Worm (Caenorhabditis elegans): ENCODE measurements around the gene xbx-3.

xbx-3 gene

DNA sequence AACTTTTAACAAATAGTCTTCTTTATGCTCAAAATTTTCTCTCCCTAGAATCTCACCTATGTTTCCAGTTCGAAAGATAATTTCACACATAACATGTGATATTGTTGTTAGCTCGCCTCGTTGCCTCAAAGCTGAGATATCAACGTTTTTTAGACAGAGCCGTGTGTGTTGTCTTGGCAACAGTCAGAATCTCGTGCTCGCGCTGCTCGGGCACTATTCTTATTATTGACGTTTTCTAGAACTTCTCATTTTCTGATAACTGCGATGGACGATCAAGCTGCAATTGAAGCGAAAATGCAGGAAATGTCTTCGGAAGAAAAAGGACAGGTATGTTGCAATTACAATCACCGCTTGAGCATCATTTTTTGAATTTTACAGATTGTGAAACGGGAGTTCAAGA, at the start of gene xbx-3:
Gene xbx-3 (plus strand): TSS at position 163 of the 400 bp plus-strand sequence.
- TF ChIP-seq unc-62 (GFP tag; optimal IDR thresholded peaks at IDR 0.05), result no peak

DNA sequence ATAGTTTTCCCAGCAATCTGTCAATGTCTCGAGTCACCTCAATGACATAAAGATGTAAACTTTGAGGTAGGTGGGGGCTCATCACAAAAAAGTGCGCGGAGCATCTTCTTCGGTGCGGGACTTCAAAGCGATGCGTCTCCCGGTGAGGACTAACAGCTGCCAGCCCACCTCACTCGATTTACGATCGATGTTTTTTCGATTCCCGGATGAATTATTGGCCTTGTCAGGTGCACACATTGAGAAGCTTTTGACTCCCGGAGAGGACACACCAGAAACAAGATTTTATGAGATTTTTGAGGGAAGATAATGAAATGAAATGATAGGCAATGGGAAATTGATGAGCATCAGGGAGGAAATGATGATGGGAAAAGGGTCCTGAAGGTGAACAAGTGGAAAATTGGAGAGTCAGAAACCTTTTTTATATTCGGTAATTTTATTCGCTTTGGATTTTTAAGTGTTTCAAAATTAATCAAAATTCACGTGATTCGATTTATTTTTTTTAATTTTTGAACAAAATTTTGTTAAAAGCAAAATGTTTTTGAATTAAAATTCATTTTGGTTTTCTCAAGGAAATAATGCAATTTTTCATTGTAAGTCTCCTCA, 48.8 kb upstream of the xbx-3 start, which contains the start of gene C05B5.12:
Gene C05B5.12 (plus strand): TSS at position 553 of the 603 bp plus-strand sequence.
- TF ChIP-seq unc-62 (GFP tag; optimal IDR thresholded peaks at IDR 0.05), result no peak

DNA sequence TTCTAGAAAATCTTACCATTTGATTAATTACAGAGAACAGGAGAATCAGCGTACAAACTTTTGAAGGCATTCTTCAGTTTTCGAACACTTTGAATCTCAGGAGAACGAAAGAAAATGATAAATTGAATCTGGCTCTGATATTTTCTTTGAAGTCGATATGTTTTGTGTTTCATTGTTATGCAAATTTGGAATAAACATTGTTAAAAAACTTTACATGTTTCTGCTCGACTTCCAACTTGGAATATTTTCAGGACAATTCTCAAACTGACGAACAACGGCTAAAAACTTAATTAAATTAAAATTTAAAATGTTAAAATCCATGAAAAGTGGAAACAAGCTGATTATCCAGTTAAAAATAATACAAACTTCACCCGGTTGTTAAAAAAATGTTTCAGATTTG, 47.4 kb upstream of the xbx-3 start, which contains the start of gene C05B5.1:
Gene C05B5.1 (minus strand): TSS at position 101 of the 400 bp plus-strand sequence.
- TF ChIP-seq unc-62 (GFP tag; optimal IDR thresholded peaks at IDR 0.05), result no peak

DNA sequence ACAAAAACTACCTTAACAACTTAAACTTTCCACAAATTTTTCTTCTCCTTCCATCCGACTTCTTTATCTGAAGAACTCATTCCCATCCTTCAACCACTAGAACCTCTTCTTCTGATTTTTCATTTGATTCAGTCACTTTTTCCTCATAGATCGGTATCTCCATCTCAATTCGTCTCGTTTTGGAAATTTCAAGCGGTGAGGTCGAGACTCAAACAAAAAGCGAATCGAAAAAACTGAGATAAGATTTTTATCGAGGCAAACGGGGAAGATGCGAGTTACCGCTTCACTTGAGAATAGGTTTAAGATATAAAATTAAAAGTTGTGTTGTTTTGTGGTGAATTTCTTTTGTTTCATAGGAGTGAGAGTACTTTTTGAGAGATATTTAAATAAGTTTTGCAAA, 44.4 kb upstream of the xbx-3 start:
- TF ChIP-seq unc-62 (GFP tag; optimal IDR thresholded peaks at IDR 0.05), result no peak

DNA sequence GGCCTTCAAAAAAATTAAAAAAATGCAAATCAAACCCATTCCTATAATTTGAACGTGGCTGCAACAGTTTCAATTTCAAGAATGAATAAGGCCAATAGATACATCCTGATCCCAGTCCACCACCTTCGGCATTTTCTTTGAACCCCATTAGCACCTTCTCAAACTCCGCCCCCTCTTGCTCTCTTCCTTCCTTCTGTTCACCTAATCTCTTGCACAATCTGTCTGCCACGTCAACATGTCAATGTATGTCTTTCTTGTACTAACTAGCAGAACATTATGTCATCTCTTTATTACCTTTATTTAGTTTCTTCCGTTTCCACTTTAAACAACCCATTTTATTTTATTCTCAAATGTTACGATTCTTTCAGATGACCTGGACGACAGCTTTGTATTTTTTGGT, 42.2 kb upstream of the xbx-3 start, which contains the start of gene C05B5.4:
Gene C05B5.4 (plus strand): TSS at position 351 of the 400 bp plus-strand sequence.
- TF ChIP-seq unc-62 (GFP tag; optimal IDR thresholded peaks at IDR 0.05), result no peak

DNA sequence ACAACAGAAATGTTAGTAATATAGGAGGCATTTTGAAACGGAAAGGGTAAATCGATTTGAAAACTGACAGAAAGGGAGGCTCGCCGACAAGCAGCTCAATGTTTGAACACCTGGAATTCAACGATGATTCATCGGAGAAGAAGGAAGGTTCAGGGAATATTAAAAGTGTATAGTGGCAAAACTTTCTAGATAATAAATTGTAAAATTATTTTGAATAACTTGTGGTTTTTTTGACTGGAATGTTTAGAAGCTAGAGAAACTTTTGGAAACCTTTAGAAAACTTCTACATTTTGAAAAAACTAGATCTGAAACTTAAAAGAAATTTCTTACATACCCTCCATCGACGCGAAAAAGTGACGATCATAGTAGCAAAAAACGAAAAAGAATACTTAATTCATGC, 37.9 kb upstream of the xbx-3 start, which contains the start of gene pqn-8:
Gene pqn-8 (minus strand): TSS at position 101 of the 400 bp plus-strand sequence.
- no peak for TF ChIP-seq unc-62 (GFP tag; optimal IDR thresholded peaks at IDR 0.05)

DNA sequence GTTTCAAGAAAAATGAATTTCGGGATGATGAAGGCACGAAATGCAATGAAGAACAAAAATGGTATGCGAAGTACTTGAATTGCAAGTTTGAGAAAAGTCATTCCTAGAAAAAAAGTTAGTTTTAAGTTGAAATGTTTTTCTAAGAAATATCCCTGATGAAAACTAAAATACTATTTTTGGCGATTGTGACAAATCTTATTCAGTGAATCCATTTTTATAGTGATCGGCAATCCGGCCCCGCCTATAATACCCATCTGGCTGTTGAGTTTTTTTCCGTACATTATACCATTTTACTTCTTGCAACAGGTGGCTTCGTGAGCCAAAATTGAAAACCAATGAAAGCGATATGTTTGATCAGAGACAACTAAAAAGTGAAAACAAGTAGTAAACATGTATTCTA, 36.5 kb upstream of the xbx-3 start, which contains the start of gene C05B5.17:
Gene C05B5.17 (minus strand): TSS at position 101 of the 400 bp plus-strand sequence.
- no peak for TF ChIP-seq unc-62 (GFP tag; optimal IDR thresholded peaks at IDR 0.05)

DNA sequence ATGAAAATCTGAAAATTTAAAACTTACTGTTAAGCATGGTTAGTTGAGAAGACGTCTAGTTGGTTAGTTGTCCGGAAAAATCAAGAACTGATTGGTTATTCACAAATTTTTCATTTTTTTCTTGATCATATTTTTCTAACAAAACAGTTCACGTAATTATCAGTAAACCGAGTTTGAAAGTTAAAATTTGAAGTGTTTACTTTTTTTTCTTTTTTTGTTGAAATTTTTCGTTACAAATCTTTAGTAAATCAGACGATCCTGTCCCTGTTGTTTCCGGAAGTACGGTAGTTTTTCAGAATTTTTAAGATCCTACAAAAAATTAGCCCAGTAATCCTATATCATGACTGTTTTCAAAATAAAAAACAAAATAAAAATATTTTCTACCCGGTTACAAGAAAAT, 35.3 kb upstream of the xbx-3 start, which contains the start of gene C05B5.2:
Gene C05B5.2 (minus strand): TSS at position 101 of the 400 bp plus-strand sequence.
- TF ChIP-seq unc-62 (GFP tag; optimal IDR thresholded peaks at IDR 0.05), result no peak

DNA sequence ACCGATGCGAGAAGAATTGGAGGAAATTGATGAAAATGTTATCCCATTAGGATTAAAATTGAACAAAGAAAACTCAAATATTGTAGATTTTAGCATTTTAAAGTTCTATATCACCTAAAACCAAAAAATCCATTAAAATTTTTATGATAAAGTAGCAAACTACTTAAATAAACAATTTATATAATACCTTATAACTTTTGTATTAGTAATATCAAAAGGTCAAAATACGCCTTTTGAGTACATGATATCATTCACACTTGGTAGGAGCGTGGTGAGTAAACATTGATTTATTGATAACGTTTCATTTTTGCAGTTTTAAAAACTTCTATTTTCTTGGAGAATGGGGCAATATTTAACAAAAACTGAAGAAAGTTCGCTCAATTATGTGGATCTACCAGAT, 34.7 kb upstream of the xbx-3 start, which contains the start of gene C05B5.5:
Gene C05B5.5 (plus strand): TSS at position 301 of the 400 bp plus-strand sequence.
- no peak for TF ChIP-seq unc-62 (GFP tag; optimal IDR thresholded peaks at IDR 0.05)

DNA sequence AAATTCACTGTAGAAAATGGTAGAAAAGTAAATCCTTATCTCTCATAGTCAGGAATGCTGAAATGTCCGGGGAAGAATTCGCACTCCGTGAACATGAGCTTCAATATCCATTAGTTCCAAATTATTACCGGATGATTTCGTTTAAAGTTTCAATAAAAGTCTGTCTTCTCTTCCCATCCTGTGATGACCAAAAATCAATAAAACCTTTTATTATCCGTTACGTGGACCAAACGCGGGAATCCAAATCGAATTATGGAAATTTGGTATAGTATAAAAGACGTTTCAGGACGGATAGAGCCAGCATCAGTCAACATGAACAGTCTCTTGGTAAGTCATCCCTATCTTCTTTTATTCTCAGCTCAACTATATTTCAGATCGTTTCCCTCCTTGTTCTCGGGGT, 31.5 kb upstream of the xbx-3 start, which contains the start of gene C05B5.11:
Gene C05B5.11 (plus strand): TSS at position 301 of the 400 bp plus-strand sequence.
- TF ChIP-seq unc-62 (GFP tag; optimal IDR thresholded peaks at IDR 0.05), result no peak

DNA sequence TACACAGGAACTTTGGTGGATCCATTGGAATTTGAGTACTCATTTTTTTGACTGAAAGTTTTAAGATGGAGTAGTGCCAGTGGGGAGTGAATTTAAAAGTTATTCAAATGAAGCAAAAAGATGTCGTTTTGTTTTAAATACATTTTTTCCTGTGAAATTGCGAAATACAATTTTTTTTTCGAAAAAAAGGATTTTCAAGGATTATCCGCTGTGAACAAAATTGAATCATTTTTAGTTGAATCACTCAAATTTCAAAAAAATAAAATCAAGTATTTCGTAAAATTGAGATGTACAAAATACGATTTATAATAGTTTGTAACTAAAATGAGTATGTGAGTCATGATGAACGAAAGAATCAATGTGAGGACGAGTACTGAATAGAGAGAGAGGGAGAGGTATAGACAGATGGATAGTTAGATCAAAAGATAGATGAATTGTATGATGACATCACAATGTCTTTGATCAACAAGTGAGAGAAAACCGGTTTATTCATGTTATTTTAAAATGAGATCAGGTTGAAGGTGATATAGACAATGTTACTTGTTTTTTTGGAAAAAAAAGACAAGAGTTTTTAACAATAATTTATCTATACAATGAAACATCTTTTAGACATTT, 28.9 kb upstream of the xbx-3 start, which contains the start of gene C05B5.8:
Gene C05B5.8 (minus strand): TSS at position 51 of the 615 bp plus-strand sequence.
- TF ChIP-seq unc-62 (GFP tag; optimal IDR thresholded peaks at IDR 0.05), result no peak

DNA sequence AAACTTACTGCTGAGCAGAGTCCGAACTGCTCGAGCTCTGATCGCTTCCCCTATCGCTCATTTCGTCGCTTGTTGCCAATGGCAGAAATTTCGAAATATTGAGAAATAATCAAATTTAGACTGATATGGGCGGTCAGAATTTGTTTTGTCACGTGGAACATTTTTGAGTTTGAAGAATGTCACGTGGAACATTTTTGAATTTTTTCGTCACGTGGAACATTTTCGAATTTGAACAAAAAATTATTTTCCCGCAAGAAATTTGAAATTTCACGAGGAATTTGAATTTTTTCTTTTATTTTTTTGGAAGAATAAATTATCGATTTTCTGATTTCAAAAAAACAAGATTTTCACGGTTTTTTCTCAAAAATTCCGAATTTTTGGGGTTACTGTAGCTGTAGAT, 25.6 kb upstream of the xbx-3 start, which contains the start of gene fbxa-155:
Gene fbxa-155 (minus strand): TSS at position 101 of the 400 bp plus-strand sequence.
- no peak for TF ChIP-seq unc-62 (GFP tag; optimal IDR thresholded peaks at IDR 0.05)

DNA sequence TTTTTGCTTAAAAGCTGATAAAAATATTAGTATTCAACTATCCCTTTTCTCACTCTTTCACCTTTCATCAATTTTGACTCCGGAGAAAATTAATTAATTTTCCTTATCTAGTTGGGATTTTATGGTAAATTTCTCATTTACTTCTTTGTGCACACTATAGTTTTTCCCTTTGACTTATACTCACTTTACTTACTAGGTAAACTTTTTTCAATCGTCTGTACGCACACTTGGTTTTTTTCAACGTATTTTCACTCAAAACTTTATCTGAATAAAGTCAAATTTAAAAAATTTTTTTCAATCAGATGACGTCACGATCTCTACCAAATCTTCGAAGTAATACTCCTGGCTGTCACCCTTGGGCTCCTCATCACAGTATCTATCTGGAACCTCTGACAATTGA, 23.6 kb upstream of the xbx-3 start, which contains the start of gene C05B5.16:
Gene C05B5.16 (plus strand): TSS at position 301 of the 400 bp plus-strand sequence.
- no peak for TF ChIP-seq unc-62 (GFP tag; optimal IDR thresholded peaks at IDR 0.05)

DNA sequence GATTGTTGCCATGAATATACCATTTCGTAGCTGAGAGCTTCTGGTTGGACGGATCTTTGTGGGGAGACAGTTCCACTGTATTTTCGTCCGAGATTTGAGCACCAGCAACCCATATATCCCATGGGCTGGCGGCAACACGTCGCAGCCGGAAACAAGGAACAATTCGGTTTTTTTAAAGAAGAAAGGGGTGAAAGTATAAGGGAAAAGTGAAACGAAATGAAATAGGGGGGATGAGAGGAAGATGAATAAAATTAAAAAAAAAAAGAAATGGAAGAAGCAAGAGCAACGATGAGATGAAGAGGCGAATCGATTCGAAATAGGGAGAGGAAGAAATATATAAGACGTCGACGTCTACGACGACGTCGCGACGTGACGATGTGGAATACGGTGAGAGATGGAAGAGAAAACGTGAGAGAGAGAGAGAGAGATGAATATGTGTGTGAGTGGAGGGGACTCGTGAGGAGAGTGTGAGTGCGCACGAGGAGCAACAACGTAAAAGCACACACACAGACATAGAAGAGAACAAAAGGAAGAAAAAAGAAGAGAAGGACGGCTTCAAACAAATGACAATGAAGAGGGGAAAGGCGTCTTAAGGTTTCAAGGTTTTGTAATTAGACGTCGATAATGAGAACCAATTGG, 19.2 kb upstream of the xbx-3 start, which contains the start of gene rgs-1:
Gene rgs-1 (minus strand): TSS at position 146 of the 639 bp plus-strand sequence.
- TF ChIP-seq unc-62 (GFP tag; optimal IDR thresholded peaks at IDR 0.05), result no peak

DNA sequence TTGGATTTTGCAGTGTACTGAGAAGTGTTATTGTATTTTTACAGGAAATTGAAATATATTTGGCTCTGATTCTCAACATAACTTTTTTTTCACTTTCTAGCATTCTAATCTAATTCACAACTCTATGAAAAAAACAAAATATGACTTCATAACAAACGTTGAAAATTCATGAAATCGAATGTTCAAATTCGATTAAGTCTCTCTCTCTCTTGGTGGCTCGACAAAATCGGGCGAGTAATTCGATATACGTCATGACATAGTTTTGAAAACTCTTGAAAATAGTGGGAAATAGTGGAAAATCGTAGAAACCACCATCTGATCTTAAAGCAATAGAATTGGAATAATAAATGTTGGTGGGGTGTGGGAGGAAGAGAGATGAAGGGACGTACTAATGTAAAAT, 17.7 kb upstream of the xbx-3 start:
- TF ChIP-seq unc-62 (GFP tag; optimal IDR thresholded peaks at IDR 0.05), result no peak

DNA sequence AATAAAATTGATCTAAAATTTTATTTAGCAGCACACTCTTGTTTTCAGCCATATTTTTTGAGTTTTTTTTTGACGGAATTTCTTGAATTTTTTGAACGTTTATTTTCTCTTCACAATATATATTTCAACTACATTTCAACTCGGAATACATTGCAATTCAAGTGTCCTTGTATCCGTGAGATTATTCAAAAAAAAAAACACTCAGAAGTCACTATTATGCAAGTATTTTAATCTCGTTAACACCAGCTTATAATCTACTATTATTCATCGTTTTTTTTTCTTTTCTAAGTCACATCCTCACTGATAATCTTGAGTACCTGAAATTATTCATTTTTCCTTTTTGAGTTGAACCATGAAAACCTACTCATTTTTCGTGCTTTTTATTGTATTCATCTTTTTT, 12.3 kb upstream of the xbx-3 start, which contains the start of gene ins-21:
Gene ins-21 (plus strand): TSS at position 301 of the 400 bp plus-strand sequence.
- TF ChIP-seq unc-62 (GFP tag; optimal IDR thresholded peaks at IDR 0.05), result no peak
